Worm (Caenorhabditis elegans): Measurements from ENCODE around the gene sluh-7.

The sluh-7 gene

ce11 chrV:10361830-10362397, 6.3 kb upstream of the sluh-7 start, which contains the start of gene cash-1 (continued):
- TF ChIP-seq pbrm-1 (GFP tag; IDR thresholded peaks at IDR 0.05) (peak; percentile 37; the same call in 1 of the 2 replicates), F49E8.2 (tag; optimal IDR thresholded peaks at IDR 0.05; ENCODE audit: insufficient read depth) (peak; percentile 51), hrde-1 (tag; optimal IDR thresholded peaks at IDR 0.05; ENCODE audit: borderline replicate concordance) (no peak), attf-6 (GFP tag; IDR thresholded peaks at IDR 0.05) (peak; percentile 38; the same call in 1 of the 2 replicates), madf-8 (GFP tag; conservative IDR thresholded peaks at IDR 0.05) (peak; percentile 71), hsf-1 (GFP tag; IDR thresholded peaks at IDR 0.05) (no peak), pha-4 (tag; optimal IDR thresholded peaks at IDR 0.05) (peak; percentile 8), rcor-1 (GFP tag; IDR thresholded peaks at IDR 0.05) (0 out of 2 replicates have a peak, but pooled peaks have one; percentile 37), ekl-4 (GFP tag; IDR thresholded peaks at IDR 0.05) (peak; percentile 51; the same call in 1 of the 2 replicates), bed-2 (GFP tag; IDR thresholded peaks at IDR 0.05) (no peak), nfyb-1 (GFP tag; IDR thresholded peaks at IDR 0.05) (peak; percentile 41; the same call in 1 of the 2 replicates), ztf-6 (GFP tag; IDR thresholded peaks at IDR 0.05) (no peak), tbx-9 (tag; optimal IDR thresholded peaks at IDR 0.05; ENCODE audit: borderline replicate concordance) (no peak), gei-17 (GFP tag; optimal IDR thresholded peaks at IDR 0.05) (no peak), ZK185.1 (tag; optimal IDR thresholded peaks at IDR 0.05; ENCODE audit: poor library complexity, severe bottlenecking) (peak; percentile 47), ets-4 (GFP tag; optimal IDR thresholded peaks at IDR 0.05) (no peak), K12H6.12 (tag; optimal IDR thresholded peaks at IDR 0.05) (peak; percentile 36), madf-10 (tag; optimal IDR thresholded peaks at IDR 0.05) (peak; percentile 17), ceh-91 (GFP tag; IDR thresholded peaks at IDR 0.05) (peak; percentile 66), C17E4.6 (GFP tag; IDR thresholded peaks at IDR 0.05) (no peak), xnd-1 (tag; optimal IDR thresholded peaks at IDR 0.05) (peak; percentile 43), F57A8.1 (GFP tag; optimal IDR thresholded peaks at IDR 0.05) (no peak), nhr-90 (tag; optimal IDR thresholded peaks at IDR 0.05) (no peak), nhr-120 (GFP tag; IDR thresholded peaks at IDR 0.05) (no peak), lir-1 (GFP tag; conservative IDR thresholded peaks at IDR 0.05) (no peak), B0261.1 (tag; optimal IDR thresholded peaks at IDR 0.05) (no peak), Y56A3A.18 (GFP tag; IDR thresholded peaks at IDR 0.05) (no peak), ama-1 (optimal IDR thresholded peaks at IDR 0.05) (peak; percentile 36), ama-1 (GFP tag; optimal IDR thresholded peaks at IDR 0.05) (no peak), hlh-26 (GFP tag; conservative IDR thresholded peaks at IDR 0.05) (no peak), ztf-25 (GFP tag; IDR thresholded peaks at IDR 0.05) (0 out of 2 replicates have a peak, but pooled peaks have one; percentile 36), T07F8.4 (tag; optimal IDR thresholded peaks at IDR 0.05) (no peak), madf-6 (GFP tag; IDR thresholded peaks at IDR 0.05) (peak; percentile 85), lsl-1 (GFP tag; optimal IDR thresholded peaks at IDR 0.05) (peak; percentile 69), dpl-1 (GFP tag; optimal IDR thresholded peaks at IDR 0.05) (peak; percentile 68), bed-1 (GFP tag; IDR thresholded peaks at IDR 0.05) (no peak), cebp-1 (GFP tag; IDR thresholded peaks at IDR 0.05) (peak; percentile 45; the same call in 1 of the 2 replicates), cebp-1 (tag; optimal IDR thresholded peaks at IDR 0.05) (peak; percentile 58), chd-7 (tag; optimal IDR thresholded peaks at IDR 0.05) (no peak), mcd-1 (GFP tag; IDR thresholded peaks at IDR 0.05) (peak; percentile 86), zfh-2 (GFP tag; conservative IDR thresholded peaks at IDR 0.05) (no peak), lin-26 (GFP tag; IDR thresholded peaks at IDR 0.05) (peak; percentile 54), ceh-40 (GFP tag; IDR thresholded peaks at IDR 0.05) (no peak), tbp1 (GFP tag; optimal IDR thresholded peaks at IDR 0.05) (peak; percentile 53)

Measured in whole organism, young adult.